Fruit fly (Drosophila melanogaster) whole organism, adult: ENCODE measurements around the gene Swip-1.

Source experiments
- CG11617 ChIP-seq: fragments of 200-800 bp; sonication (Bioruptor generic); optimal IDR thresholded peaks from 2 replicates; lab custom pipeline; 2017; ENCODE audit warnings: mild to moderate bottlenecking, missing biosample characterization, missing genetic modification reagents, missing genetic modification characterization
- CG12768 ChIP-seq: fragments of 200-800 bp; sonication (Bioruptor generic); optimal IDR thresholded peaks from 2 replicates; lab custom pipeline; 2017; ENCODE audit warnings: missing biosample characterization, missing genetic modification characterization, mild to moderate bottlenecking, moderate library complexity, missing genetic modification reagents
- CG14711 ChIP-seq: fragments of 200-800 bp; sonication (Bioruptor generic); optimal IDR thresholded peaks from 2 replicates; lab custom pipeline; 2018; ENCODE audit warnings: missing biosample characterization, mild to moderate bottlenecking, missing genetic modification characterization, moderate library complexity
- CG1620 ChIP-seq: fragments of 200-800 bp; sonication (Bioruptor generic); optimal IDR thresholded peaks from 2 replicates; lab custom pipeline; 2016; ENCODE audit warnings: missing biosample characterization, missing genetic modification characterization
- CG33017 ChIP-seq: fragments of 200-800 bp; sonication (Bioruptor generic); optimal IDR thresholded peaks from 2 replicates; lab custom pipeline; 2018; ENCODE audit warnings: missing biosample characterization, mild to moderate bottlenecking, missing genetic modification characterization, moderate library complexity
- cic ChIP-seq: fragments of 200-800 bp; sonication (Bioruptor generic); optimal IDR thresholded peaks from 2 replicates; lab custom pipeline; 2017; ENCODE audit warnings: missing biosample characterization, mild to moderate bottlenecking, missing genetic modification characterization, moderate library complexity
- cnc ChIP-seq, 2 experiments: fragments of >200 bp; optimal IDR thresholded peaks; 2 replicates each; lab custom pipeline; 2017
- kay ChIP-seq: fragments of 200-800 bp; sonication (Bioruptor generic); peaks from one replicate; lab custom pipeline; 2016; ENCODE audit warnings: missing biosample characterization, missing genetic modification characterization, borderline replicate concordance
- pad ChIP-seq: fragments of 200-800 bp; sonication (Bioruptor generic); optimal IDR thresholded peaks from 3 replicates; lab custom pipeline; 2017; ENCODE audit warnings: missing biosample characterization, missing genetic modification characterization, mild to moderate bottlenecking, moderate library complexity, missing genetic modification reagents
- toe ChIP-seq: fragments of 200-800 bp; sonication (Bioruptor generic); optimal IDR thresholded peaks from 2 replicates; lab custom pipeline; 2016; ENCODE audit warnings: missing biosample characterization, missing genetic modification characterization

DNA sequence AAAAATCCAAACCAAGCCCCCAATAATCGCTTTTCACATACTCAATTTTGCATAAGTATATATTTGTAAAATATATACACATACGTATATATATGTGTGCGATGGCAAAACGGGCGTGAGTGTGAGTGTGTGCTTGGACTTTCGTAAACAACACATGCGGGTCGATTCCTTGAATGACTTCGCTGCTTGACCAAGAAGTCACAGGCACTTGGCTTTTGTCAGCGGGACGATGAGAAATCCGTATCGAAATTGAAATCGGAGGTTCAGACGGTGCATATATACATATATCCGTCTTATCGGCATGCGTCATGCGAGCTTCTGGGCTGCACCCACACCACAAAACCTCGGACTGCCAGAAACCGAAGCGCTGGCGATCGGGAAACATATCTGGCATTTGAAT, 47.9 kb upstream of the Swip-1 start:
- TF ChIP-seq CG11617 (GFP tag; lab: Kevin White, UChicago) (no peak), CG33017 (tag; lab: Kevin White, UChicago) (no peak), pad (GFP tag; lab: Kevin White, UChicago) (no peak), toe (GFP tag; lab: Kevin White, UChicago) (no peak), CG1620 (GFP tag; lab: Kevin White, UChicago) (no peak), CG12768 (GFP tag; lab: Kevin White, UChicago) (no peak), cic (GFP tag; lab: Kevin White, UChicago) (no peak), cnc (optimal IDR thresholded peaks at IDR 0.05; lab: Kevin White, UChicago) (no peak), CG14711 (no peak), kay (GFP tag; lab: Kevin White, UChicago) (no peak)
